Fruit fly (Drosophila melanogaster) whole organism, embryonic: ENCODE results near the gene mRpS10.
A peak's percentile ranks its signal among the peaks of the same experiment; 100 is the strongest.

ENCODE experiments used
- CG1024 ChIP-seq: fragments of 200-800 bp; sonication (Bioruptor generic); IDR thresholded peaks from 2 replicates; pipeline ENCODE4 v1.3.6; 2022; ENCODE audit warnings: missing biosample characterization, missing genetic modification characterization
- CG10979 ChIP-seq: fragments of 200-800 bp; sonication (Bioruptor generic); optimal IDR thresholded peaks from 2 replicates; lab custom pipeline; 2018; ENCODE audit warnings: missing biosample characterization, mild to moderate bottlenecking, missing genetic modification characterization, moderate library complexity
- CG11560 ChIP-seq: fragments of 200-800 bp; sonication (Bioruptor generic); IDR thresholded peaks from 3 replicates; pipeline ENCODE4 v1.3.6; 2022; ENCODE audit warnings: missing biosample characterization, missing genetic modification characterization
- CG13624 ChIP-seq: fragments of 200-800 bp; sonication (Bioruptor generic); optimal IDR thresholded peaks from 2 replicates; lab custom pipeline; 2016; ENCODE audit warnings: missing biosample characterization, missing genetic modification characterization
- CG14965 ChIP-seq: fragments of 200-800 bp; sonication (Bioruptor generic); optimal IDR thresholded peaks from 2 replicates; lab custom pipeline; 2016; ENCODE audit warnings: missing biosample characterization, missing genetic modification characterization, borderline replicate concordance
- CG16779 ChIP-seq: fragments of 200-800 bp; sonication (Bioruptor generic); IDR thresholded peaks from 2 replicates; pipeline ENCODE4 v1.3.6; 2022; ENCODE audit warnings: missing biosample characterization, missing genetic modification characterization
- CG3281 ChIP-seq: fragments of 200-800 bp; sonication (Bioruptor generic); optimal IDR thresholded peaks from 3 replicates; lab custom pipeline; 2017; ENCODE audit warnings: missing biosample characterization, mild to moderate bottlenecking, missing genetic modification characterization
- CG34376 ChIP-seq: fragments of 200-800 bp; sonication (Bioruptor generic); optimal IDR thresholded peaks from 2 replicates; lab custom pipeline; 2018; ENCODE audit warnings: missing biosample characterization, mild to moderate bottlenecking, missing genetic modification characterization
- CG34422 ChIP-seq: fragments of 200-800 bp; sonication (Bioruptor generic); IDR thresholded peaks from 3 replicates; pipeline ENCODE4 v1.3.6; 2022; ENCODE audit warnings: missing biosample characterization, missing genetic modification characterization
- CG42726 ChIP-seq: fragments of 200-800 bp; sonication (Bioruptor generic); IDR thresholded peaks from 2 replicates; pipeline ENCODE4 v1.3.6; 2022; ENCODE audit warnings: missing biosample characterization, missing genetic modification characterization; ENCODE audit not compliant: partially characterized antibody
- CG4360 ChIP-seq: fragments of 200-800 bp; sonication (Bioruptor generic); IDR thresholded peaks from 2 replicates; pipeline ENCODE4 v1.3.6; 2022; ENCODE audit warnings: missing biosample characterization, missing genetic modification characterization
- CG6813 ChIP-seq: fragments of 200-800 bp; sonication (Bioruptor generic); optimal IDR thresholded peaks from 2 replicates; lab custom pipeline; 2017; ENCODE audit warnings: missing biosample characterization, missing genetic modification characterization, mild to moderate bottlenecking, moderate library complexity, missing genetic modification reagents
- CG8359 ChIP-seq: fragments of 200-800 bp; sonication (Bioruptor generic); optimal IDR thresholded peaks from 2 replicates; lab custom pipeline; 2017; ENCODE audit warnings: missing biosample characterization, mild to moderate bottlenecking, missing genetic modification characterization, borderline replicate concordance
- CkIIα-i1 ChIP-seq: fragments of 200-800 bp; sonication (Bioruptor generic); IDR thresholded peaks from 2 replicates; pipeline ENCODE4 v1.3.6; 2022; ENCODE audit warnings: missing biosample characterization, missing genetic modification characterization
- E2f2 ChIP-seq: fragments of 200-800 bp; sonication (Bioruptor generic); IDR thresholded peaks from 2 replicates; pipeline ENCODE4 v1.3.6; 2022; ENCODE audit warnings: missing biosample characterization, missing genetic modification characterization
- HHEX ChIP-seq: fragments of 200-800 bp; sonication (Bioruptor generic); optimal IDR thresholded peaks from 3 replicates; lab custom pipeline; 2017; ENCODE audit warnings: missing biosample characterization, mild to moderate bottlenecking, missing genetic modification characterization, missing genetic modification reagents
- HLH3B ChIP-seq: fragments of 200-800 bp; sonication (Bioruptor generic); IDR thresholded peaks from 2 replicates; pipeline ENCODE4 v1.3.6; 2022; ENCODE audit warnings: missing biosample characterization, missing genetic modification characterization
- Hand ChIP-seq: fragments of 200-800 bp; sonication (Bioruptor generic); optimal IDR thresholded peaks from 2 replicates; lab custom pipeline; 2017; ENCODE audit warnings: mild to moderate bottlenecking, missing biosample characterization, missing genetic modification reagents, missing genetic modification characterization
- HmgD ChIP-seq: fragments of 200-800 bp; sonication (Bioruptor generic); optimal IDR thresholded peaks from 3 replicates; lab custom pipeline; 2016; ENCODE audit warnings: missing biosample characterization, missing genetic modification characterization
- Lim3 ChIP-seq: fragments of 200-800 bp; sonication (Bioruptor generic); IDR thresholded peaks from 2 replicates; pipeline ENCODE4 v1.3.6; 2022; ENCODE audit warnings: missing biosample characterization, missing genetic modification characterization
- MTF-1 ChIP-seq: fragments of 200-800 bp; sonication (Bioruptor generic); optimal IDR thresholded peaks from 2 replicates; lab custom pipeline; 2018; ENCODE audit warnings: missing biosample characterization, mild to moderate bottlenecking, missing genetic modification characterization, borderline replicate concordance
- Max ChIP-seq: fragments of 200-800 bp; sonication (Bioruptor generic); optimal IDR thresholded peaks from 2 replicates; lab custom pipeline; 2016; ENCODE audit warnings: missing biosample characterization, mild to moderate bottlenecking, missing genetic modification characterization
- Opbp ChIP-seq: fragments of 200-800 bp; sonication (Bioruptor generic); IDR thresholded peaks from 3 replicates; pipeline ENCODE4 v1.3.6; 2022; ENCODE audit warnings: missing biosample characterization, missing genetic modification characterization; ENCODE audit not compliant: partially characterized antibody
- Optix ChIP-seq: fragments of 200-800 bp; sonication (Bioruptor generic); IDR thresholded peaks from 3 replicates; pipeline ENCODE4 v1.3.6; 2022; ENCODE audit warnings: missing biosample characterization, missing genetic modification characterization
- Six4 ChIP-seq: fragments of 200-800 bp; sonication (Bioruptor generic); optimal IDR thresholded peaks from 2 replicates; lab custom pipeline; 2016; ENCODE audit warnings: missing biosample characterization, missing genetic modification characterization
- Sry-δ ChIP-seq: fragments of 200-800 bp; sonication (Bioruptor generic); optimal IDR thresholded peaks from 2 replicates; lab custom pipeline; 2016; ENCODE audit warnings: missing biosample characterization, missing genetic modification characterization
- Usf ChIP-seq: fragments of 200-800 bp; sonication (Bioruptor generic); optimal IDR thresholded peaks from 2 replicates; lab custom pipeline; 2017; ENCODE audit warnings: missing genotype, missing biosample characterization, missing genetic modification characterization
- amos ChIP-seq: fragments of 200-800 bp; sonication (Bioruptor generic); IDR thresholded peaks from 2 replicates; pipeline ENCODE4 v1.3.6; 2022; ENCODE audit warnings: missing biosample characterization, missing genetic modification characterization; ENCODE audit not compliant: partially characterized antibody
- cwo ChIP-seq: fragments of 200-800 bp; sonication (Bioruptor generic); optimal IDR thresholded peaks from 3 replicates; lab custom pipeline; 2017; ENCODE audit warnings: missing biosample characterization, missing genetic modification characterization, mild to moderate bottlenecking, moderate library complexity, missing genetic modification reagents
- ems ChIP-seq: fragments of 200-800 bp; sonication (Bioruptor generic); optimal IDR thresholded peaks from 3 replicates; lab custom pipeline; 2016; ENCODE audit warnings: missing biosample characterization, missing genetic modification characterization
- fu2 ChIP-seq: fragments of 200-800 bp; sonication (Bioruptor generic); optimal IDR thresholded peaks from 2 replicates; lab custom pipeline; 2016; ENCODE audit warnings: missing biosample characterization, missing genetic modification characterization
- gcm ChIP-seq: fragments of 200-800 bp; sonication (Bioruptor generic); optimal IDR thresholded peaks from 2 replicates; lab custom pipeline; 2019; ENCODE audit warnings: missing biosample characterization, mild to moderate bottlenecking, missing genetic modification characterization, moderate library complexity
- hb ChIP-seq: fragments of 200-800 bp; sonication (Bioruptor generic); IDR thresholded peaks from 3 replicates; pipeline ENCODE4 v1.3.6; 2022; ENCODE audit warnings: missing biosample characterization, missing genetic modification characterization; ENCODE audit not compliant: partially characterized antibody
- jing ChIP-seq: fragments of 200-800 bp; sonication (Bioruptor generic); optimal IDR thresholded peaks from 2 replicates; lab custom pipeline; 2018; ENCODE audit warnings: missing biosample characterization, mild to moderate bottlenecking, missing genetic modification characterization
- lab ChIP-seq: fragments of 200-800 bp; sonication (Bioruptor generic); optimal IDR thresholded peaks from 3 replicates; lab custom pipeline; 2017; ENCODE audit warnings: missing biosample characterization, missing genetic modification characterization, mild to moderate bottlenecking, moderate library complexity, missing genetic modification reagents
- lbe ChIP-seq: fragments of 200-800 bp; sonication (Bioruptor generic); optimal IDR thresholded peaks from 2 replicates; lab custom pipeline; 2016; ENCODE audit warnings: missing biosample characterization, mild to moderate bottlenecking, missing genetic modification characterization
- lola ChIP-seq, 3 experiments: fragments of >200 bp in 2 of 3; fragments of 200-800 bp in 1 of 3; sonication (Bioruptor generic) in 1 of 3; optimal IDR thresholded peaks; 2 replicates each; lab custom pipeline; 2017 to 2019; ENCODE audit warnings: missing biosample characterization in 3 of 3, missing genetic modification characterization in 3 of 3, mild to moderate bottlenecking in 1 of 3, moderate library complexity in 1 of 3
- onecut ChIP-seq: fragments of 200-800 bp; sonication (Bioruptor generic); IDR thresholded peaks from 2 replicates; pipeline ENCODE4 v1.3.6; 2022; ENCODE audit warnings: missing biosample characterization, missing genetic modification characterization
- prd ChIP-seq, 3 experiments: fragments of >200 bp in 2 of 3; fragments of 200-800 bp in 1 of 3; sonication (Bioruptor generic) in 1 of 3; optimal IDR thresholded peaks in 2 of 3; IDR thresholded peaks in 1 of 3; 2 replicates in 2 of 3; 3 replicates in 1 of 3; pipeline versions ENCODE4 v1.3.6 to Lab custom; 2017 to 2022; ENCODE audit warnings: missing biosample characterization in 1 of 3, missing genetic modification characterization in 1 of 3
- ro ChIP-seq: fragments of 200-800 bp; sonication (Bioruptor generic); IDR thresholded peaks from 2 replicates; pipeline ENCODE4 v1.3.6; 2022; ENCODE audit warnings: missing biosample characterization, missing genetic modification characterization
- sisA ChIP-seq: fragments of 200-800 bp; sonication (Bioruptor generic); IDR thresholded peaks from 2 replicates; pipeline ENCODE4 v1.3.6; 2022; ENCODE audit warnings: missing biosample characterization, missing genetic modification characterization
- slou ChIP-seq: fragments of 200-800 bp; sonication (Bioruptor generic); optimal IDR thresholded peaks from 3 replicates; lab custom pipeline; 2016; ENCODE audit warnings: missing biosample characterization, missing genetic modification characterization
- sr ChIP-seq: fragments of 200-800 bp; sonication (Bioruptor generic); IDR thresholded peaks from 3 replicates; pipeline ENCODE4 v1.3.6; 2022; ENCODE audit warnings: missing biosample characterization, missing genetic modification characterization
- stwl ChIP-seq: fragments of 200-800 bp; sonication (Bioruptor generic); optimal IDR thresholded peaks from 3 replicates; lab custom pipeline; 2018; ENCODE audit warnings: missing biosample characterization, mild to moderate bottlenecking, missing genetic modification characterization, moderate library complexity
- ttk ChIP-seq: fragments of 200-800 bp; sonication (Bioruptor generic); IDR thresholded peaks from 2 replicates; pipeline ENCODE4 v2.1.2; 2022; ENCODE audit warnings: missing biosample characterization, missing genetic modification characterization
- wdn ChIP-seq: fragments of 200-800 bp; sonication (Bioruptor generic); IDR thresholded peaks from 2 replicates; pipeline ENCODE4 v1.3.6; 2022; ENCODE audit warnings: missing biosample characterization, missing genetic modification characterization
- wor ChIP-seq: fragments of 200-800 bp; sonication (Bioruptor generic); IDR thresholded peaks from 2 replicates; pipeline ENCODE4 v1.3.6; 2022; ENCODE audit warnings: missing biosample characterization, missing genetic modification characterization
- yki ChIP-seq: fragments of >200 bp; optimal IDR thresholded peaks from 3 replicates; lab custom pipeline; 2018
- zen2 ChIP-seq: fragments of 200-800 bp; sonication (Bioruptor generic); IDR thresholded peaks from 3 replicates; pipeline ENCODE4 v1.3.6; 2022; ENCODE audit warnings: missing biosample characterization, missing genetic modification characterization; ENCODE audit not compliant: partially characterized antibody

mRpS10 gene

dm6 chr3R:15229329-15229876 lies at the start of gene mRpS10, which contains the start of gene Art3 (continued):
- peak; percentile 91 for TF ChIP-seq Sry-δ (GFP tag; lab: Kevin White, UChicago)
- peak; percentile 100 for TF ChIP-seq HLH3B (GFP tag; lab: Robert Waterston, UW)
- peak; percentile 100 for TF ChIP-seq lab (GFP tag; lab: Kevin White, UChicago)
- peak; percentile 100 for TF ChIP-seq fu2 (GFP tag; lab: Kevin White, UChicago)
- peak; percentile 100 for TF ChIP-seq CG34422 (GFP tag; lab: Robert Waterston, UW)
- TF ChIP-seq yki (lab: Kevin White, UChicago), result no peak
- peak; percentile 100 for TF ChIP-seq Max (GFP tag; lab: Kevin White, UChicago)
- TF ChIP-seq sr (GFP tag; lab: Robert Waterston, UW), result peak; percentile 99
- peak; percentile 100 for TF ChIP-seq wor (GFP tag; lab: Robert Waterston, UW)
- peak; percentile 99 for TF ChIP-seq lbe (GFP tag; lab: Kevin White, UChicago)
- peak; percentile 100 for TF ChIP-seq ems (GFP tag; lab: Kevin White, UChicago)
- TF ChIP-seq E2f2, result peak; percentile 96
- no peak for TF ChIP-seq zen2 (GFP tag; lab: Robert Waterston, UW)
- TF ChIP-seq lola (GFP tag; optimal IDR thresholded peaks at IDR 0.05; lab: Kevin White, UChicago), result peak in 1 of 3 experiments; percentile 100
- peak; percentile 99 for TF ChIP-seq Hand (GFP tag; lab: Kevin White, UChicago)
- peak; percentile 95 for TF ChIP-seq CG11560
- peak; percentile 94 for TF ChIP-seq CG14965
- TF ChIP-seq CG42726, result 0 out of 2 replicates have a peak, but pooled peaks have one; percentile 36
- TF ChIP-seq cwo (GFP tag; lab: Kevin White, UChicago), result peak; percentile 99
- TF ChIP-seq CG8359 (GFP tag; lab: Kevin White, UChicago), result peak; percentile 97
- TF ChIP-seq CG16779, result peak; percentile 100
- TF ChIP-seq hb (GFP tag; lab: Robert Waterston, UW), result no peak
- TF ChIP-seq amos (GFP tag; lab: Robert Waterston, UW), result no peak
- peak; percentile 100 for TF ChIP-seq Six4 (GFP tag; lab: Kevin White, UChicago)
- peak; percentile 100 for TF ChIP-seq sisA (GFP tag; lab: Robert Waterston, UW)
- peak; percentile 99 for TF ChIP-seq CG1024 (GFP tag; lab: Robert Waterston, UW)
- peak; percentile 99 for TF ChIP-seq Lim3 (GFP tag; lab: Robert Waterston, UW)
- TF ChIP-seq Optix (GFP tag; lab: Robert Waterston, UW), result peak; percentile 88; the same call in 2 of the 3 replicates
- peak; percentile 100 for TF ChIP-seq CG3281 (GFP tag; lab: Kevin White, UChicago)
- TF ChIP-seq CG4360 (GFP tag; lab: Robert Waterston, UW), result peak; percentile 96
- peak; percentile 98 for TF ChIP-seq stwl (tag; lab: Kevin White, UChicago)
- peak; percentile 29; the same call in 1 of the 3 replicates for TF ChIP-seq Opbp (GFP tag; lab: Robert Waterston, UW)
- TF ChIP-seq CG10979, result peak; percentile 100
- peak; percentile 100 for TF ChIP-seq MTF-1 (GFP tag; lab: Kevin White, UChicago)
- peak; percentile 100 for TF ChIP-seq HHEX (GFP tag; lab: Kevin White, UChicago)
- peak; percentile 100 for TF ChIP-seq gcm (GFP tag; lab: Kevin White, UChicago)
- TF ChIP-seq slou (GFP tag; lab: Kevin White, UChicago), result peak; percentile 100
- peak; percentile 100 for TF ChIP-seq jing (GFP tag; lab: Kevin White, UChicago)
- TF ChIP-seq ttk (GFP tag; lab: Robert Waterston, UW), result peak; percentile 100
- peak; percentile 99 for TF ChIP-seq HmgD (GFP tag; lab: Kevin White, UChicago)
- peak; percentile 100 for TF ChIP-seq CG13624
- TF ChIP-seq prd (optimal IDR thresholded peaks at IDR 0.05; lab: Kevin White, UChicago), result no peak
- TF ChIP-seq prd (GFP tag; IDR thresholded peaks at IDR 0.05; lab: Robert Waterston, UW), result peak; percentile 100
- peak; percentile 100 for TF ChIP-seq wdn
- TF ChIP-seq CG6813 (GFP tag; lab: Kevin White, UChicago), result peak; percentile 100
- peak; percentile 100 for TF ChIP-seq CG34376 (GFP tag; lab: Kevin White, UChicago)
- peak; percentile 100 for TF ChIP-seq ro
- peak; percentile 99 for TF ChIP-seq CkIIα-i1 (GFP tag; lab: Robert Waterston, UW)
- peak; percentile 99 for TF ChIP-seq onecut (GFP tag; lab: Robert Waterston, UW)
- peak; percentile 100 for TF ChIP-seq Usf
